Worm (Caenorhabditis elegans): ENCODE results near the gene nlp-53.

DNA sequence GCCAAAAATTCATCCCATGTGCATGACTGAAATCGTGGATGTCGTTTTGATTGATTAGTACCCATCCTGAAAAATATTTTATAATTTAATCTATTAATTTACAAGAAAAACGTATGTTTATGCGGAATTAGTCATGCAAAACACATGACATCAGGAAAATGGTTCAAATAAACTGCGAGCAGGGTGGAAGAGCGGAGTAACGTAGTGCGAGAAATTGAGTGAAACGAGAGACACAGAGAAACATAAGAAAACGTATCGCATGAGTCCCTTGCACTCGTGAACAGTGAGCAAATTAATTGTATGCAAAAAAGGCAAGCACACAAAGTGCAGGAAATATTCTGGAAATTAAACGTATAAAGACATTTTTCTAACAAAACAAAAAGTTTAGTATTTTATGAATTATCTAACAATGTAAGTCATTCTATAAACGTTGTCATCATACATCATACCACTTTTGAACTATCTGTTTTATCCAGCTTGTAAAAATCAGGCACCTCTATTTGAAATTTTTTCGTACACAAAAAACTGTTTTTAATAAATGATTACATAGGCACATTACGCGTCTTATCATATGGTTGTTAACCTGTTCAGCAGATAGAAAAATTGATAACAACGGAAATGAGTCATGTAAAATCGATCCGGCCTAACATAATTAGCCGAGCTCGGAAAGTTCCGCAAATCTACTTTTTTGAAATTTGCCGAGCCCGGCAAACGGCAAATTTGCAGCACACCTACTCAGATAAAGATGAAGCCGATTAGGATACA lies 22.5 kb upstream of the nlp-53 start, which contains the start of gene F54B11.5:
- TF ChIP-seq W03F9.2 (tag; optimal IDR thresholded peaks at IDR 0.05) (no peak), him-1 (tag; optimal IDR thresholded peaks at IDR 0.05) (no peak)

Measured in whole organism, L4/young adult.